Fruit fly (Drosophila melanogaster): ENCODE data around the gene CG10280.

Gene CG10280

dm6 chr3R:6011832-6012231 lies at the start of gene CG10280:
Gene CG10280 (minus strand): TSS chr3R:6011932.
- TF ChIP-seq CG4496 (GFP tag; IDR thresholded peaks at IDR 0.05) (no peak), CG8159 (tag; optimal IDR thresholded peaks at IDR 0.05) (no peak), CG12605 (GFP tag; IDR thresholded peaks at IDR 0.05) (no peak), CG10348 (GFP tag; IDR thresholded peaks at IDR 0.05) (no peak), Pif1A (GFP tag; optimal IDR thresholded peaks at IDR 0.05) (no peak), EcR (GFP tag; optimal IDR thresholded peaks at IDR 0.05) (no peak), gl (tag; optimal IDR thresholded peaks at IDR 0.05) (no peak), CG32121 (GFP tag; IDR thresholded peaks at IDR 0.05) (no peak), Ets98B (GFP tag; IDR thresholded peaks at IDR 0.05) (no peak), CG14655 (GFP tag; optimal IDR thresholded peaks at IDR 0.05) (no peak), CG9948 (tag; optimal IDR thresholded peaks at IDR 0.05) (no peak), CG34367 (tag; optimal IDR thresholded peaks at IDR 0.05) (no peak), D1 (tag; optimal IDR thresholded peaks at IDR 0.05) (no peak), CG17806 (tag; optimal IDR thresholded peaks at IDR 0.05) (no peak), Pif1B (GFP tag; optimal IDR thresholded peaks at IDR 0.05) (no peak), fd96Ca (GFP tag; IDR thresholded peaks at IDR 0.05) (no peak), CG8301 (tag; optimal IDR thresholded peaks at IDR 0.05) (no peak)

- TF ChIP-seq Pif1A (GFP tag; optimal IDR thresholded peaks at IDR 0.05) (no peak), gl (tag; optimal IDR thresholded peaks at IDR 0.05) (no peak)
These were observed 45.7 kb upstream of the CG10280 start, which contains the start of gene CG15580 for dm6 chr3R:6057436-6057835. Gene CG15580 (minus strand): TSS chr3R:6057536.

- TF ChIP-seq CG15710 (tag; optimal IDR thresholded peaks at IDR 0.05), result no peak
- TF ChIP-seq CG8159 (tag; optimal IDR thresholded peaks at IDR 0.05), result no peak
- TF ChIP-seq D1 (tag; optimal IDR thresholded peaks at IDR 0.05), result no peak
These were observed 26.5 kb upstream of the CG10280 start for dm6 chr3R:6038200-6038599.

- TF ChIP-seq fd96Ca (GFP tag; IDR thresholded peaks at IDR 0.05), result no peak
These were observed 15.9 kb upstream of the CG10280 start for dm6 chr3R:6027674-6028073.

dm6 chr3R:6027138-6027537 lies 15.4 kb upstream of the CG10280 start, which contains the start of gene CtsL3:
Gene CtsL3 (minus strand): TSS chr3R:6027238.
- TF ChIP-seq fd96Ca (GFP tag; IDR thresholded peaks at IDR 0.05), result no peak
- no peak for TF ChIP-seq D1 (tag; optimal IDR thresholded peaks at IDR 0.05)
- TF ChIP-seq CG13204 (GFP tag; optimal IDR thresholded peaks at IDR 0.05), result no peak
- no peak for TF ChIP-seq gl (tag; optimal IDR thresholded peaks at IDR 0.05)
- no peak for TF ChIP-seq CG34367 (tag; optimal IDR thresholded peaks at IDR 0.05)
- no peak for TF ChIP-seq CG14655 (GFP tag; optimal IDR thresholded peaks at IDR 0.05)
- TF ChIP-seq CG10348 (GFP tag; IDR thresholded peaks at IDR 0.05), result no peak
- no peak for TF ChIP-seq CG4496 (GFP tag; IDR thresholded peaks at IDR 0.05)
- TF ChIP-seq CG32121 (GFP tag; IDR thresholded peaks at IDR 0.05), result no peak
- TF ChIP-seq CG15710 (tag; optimal IDR thresholded peaks at IDR 0.05), result no peak
- no peak for TF ChIP-seq Ets98B (GFP tag; IDR thresholded peaks at IDR 0.05)
- TF ChIP-seq CG17806 (tag; optimal IDR thresholded peaks at IDR 0.05), result no peak
- no peak for TF ChIP-seq Pif1B (GFP tag; optimal IDR thresholded peaks at IDR 0.05)
- no peak for TF ChIP-seq Pif1A (GFP tag; optimal IDR thresholded peaks at IDR 0.05)
- no peak for TF ChIP-seq CG9948 (tag; optimal IDR thresholded peaks at IDR 0.05)
- TF ChIP-seq CG8301 (tag; optimal IDR thresholded peaks at IDR 0.05), result no peak
- no peak for TF ChIP-seq Snoo (tag; optimal IDR thresholded peaks at IDR 0.05)
- no peak for TF ChIP-seq EcR (GFP tag; optimal IDR thresholded peaks at IDR 0.05)
- no peak for TF ChIP-seq rn (GFP tag; IDR thresholded peaks at IDR 0.05)

dm6 chr3R:6025227-6025626 lies 13.5 kb upstream of the CG10280 start:
- TF ChIP-seq CG34367 (tag; optimal IDR thresholded peaks at IDR 0.05) (no peak), EcR (GFP tag; optimal IDR thresholded peaks at IDR 0.05) (no peak), fd96Ca (GFP tag; IDR thresholded peaks at IDR 0.05) (no peak), Pif1A (GFP tag; optimal IDR thresholded peaks at IDR 0.05) (no peak), CG8159 (tag; optimal IDR thresholded peaks at IDR 0.05) (no peak), D1 (tag; optimal IDR thresholded peaks at IDR 0.05) (no peak), CG32121 (GFP tag; IDR thresholded peaks at IDR 0.05) (no peak), Pif1B (GFP tag; optimal IDR thresholded peaks at IDR 0.05) (no peak), rn (GFP tag; IDR thresholded peaks at IDR 0.05) (no peak), CG8301 (tag; optimal IDR thresholded peaks at IDR 0.05) (no peak), CG12605 (GFP tag; IDR thresholded peaks at IDR 0.05) (no peak), CG15710 (tag; optimal IDR thresholded peaks at IDR 0.05) (no peak), Snoo (tag; optimal IDR thresholded peaks at IDR 0.05) (no peak), CG17806 (tag; optimal IDR thresholded peaks at IDR 0.05) (no peak), CG4496 (GFP tag; IDR thresholded peaks at IDR 0.05) (no peak), gl (tag; optimal IDR thresholded peaks at IDR 0.05) (no peak), CG14655 (GFP tag; optimal IDR thresholded peaks at IDR 0.05) (no peak), Ets98B (GFP tag; IDR thresholded peaks at IDR 0.05) (no peak), CG10348 (GFP tag; IDR thresholded peaks at IDR 0.05) (no peak), CG9948 (tag; optimal IDR thresholded peaks at IDR 0.05) (no peak)
